Fruit fly (Drosophila melanogaster) whole organism: ENCODE measurements around the gene TotM.

Source experiments
- CG8478 ChIP-seq: fragments of >200 bp; optimal IDR thresholded peaks from 2 replicates; lab custom pipeline; 2018; ENCODE audit warnings: inconsistent platforms
- Dll ChIP-seq: fragments of >200 bp; optimal IDR thresholded peaks from 2 replicates; lab custom pipeline; 2017
- EcR ChIP-seq, 2 experiments: fragments of >200 bp; optimal IDR thresholded peaks; 2 replicates each; lab custom pipeline; 2017; ENCODE audit warnings: missing biosample characterization in 2 of 2, missing genetic modification characterization in 2 of 2, missing genetic modification reagents in 2 of 2
- pan ChIP-seq: fragments of >200 bp; optimal IDR thresholded peaks from 2 replicates; lab custom pipeline; 2017
- psq ChIP-seq: fragments of >200 bp; optimal IDR thresholded peaks from 2 replicates; lab custom pipeline; 2017
- usp ChIP-seq: fragments of >200 bp; optimal IDR thresholded peaks from 2 replicates; lab custom pipeline; 2017; ENCODE audit warnings: missing biosample characterization, missing genetic modification characterization, mixed read lengths

The TotM gene

dm6 chr2L:5329557-5329956 lies at the start of gene TotM:
Gene TotM, plus strand, starts transcription at chr2L:5329857.
- TF ChIP-seq EcR (GFP tag; optimal IDR thresholded peaks at IDR 0.05; lab: Kevin White, UChicago), result no peak
- no peak for TF ChIP-seq psq
- TF ChIP-seq usp (GFP tag; lab: Kevin White, UChicago), result no peak
- no peak for TF ChIP-seq pan
- TF ChIP-seq Dll, result no peak
- TF ChIP-seq CG8478 (lab: Kevin White, UChicago), result no peak

dm6 chr2L:5284820-5285219 lies 44.8 kb upstream of the TotM start:
- TF ChIP-seq psq (no peak), Dll (no peak), usp (GFP tag; lab: Kevin White, UChicago) (no peak), EcR (GFP tag; optimal IDR thresholded peaks at IDR 0.05; lab: Kevin White, UChicago) (no peak), pan (no peak), CG8478 (lab: Kevin White, UChicago) (no peak)

DNA sequence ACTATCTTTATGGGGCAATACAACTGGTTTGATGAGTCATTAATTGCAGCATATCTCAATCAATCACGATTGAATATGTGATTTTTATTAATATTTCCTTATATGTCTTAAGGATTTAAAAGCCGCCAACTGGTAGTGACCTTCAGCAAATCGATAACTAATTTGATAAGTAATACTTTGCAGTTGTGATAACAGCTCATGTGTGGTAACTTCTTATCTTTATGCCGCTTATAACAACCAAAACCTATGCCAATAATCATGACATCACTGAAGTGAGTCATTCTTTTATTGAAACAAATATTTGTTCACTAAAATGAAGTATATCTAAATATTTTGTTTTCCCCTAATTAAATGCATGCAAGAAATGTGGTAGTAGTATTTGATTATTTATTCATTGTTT lies 43.8 kb upstream of the TotM start:
- TF ChIP-seq pan, result no peak
- no peak for TF ChIP-seq Dll
- no peak for TF ChIP-seq CG8478 (lab: Kevin White, UChicago)
- TF ChIP-seq psq, result no peak
- TF ChIP-seq EcR (GFP tag; optimal IDR thresholded peaks at IDR 0.05; lab: Kevin White, UChicago), result no peak
- TF ChIP-seq usp (GFP tag; lab: Kevin White, UChicago), result no peak

- TF ChIP-seq EcR (GFP tag; optimal IDR thresholded peaks at IDR 0.05; lab: Kevin White, UChicago) (no peak), CG8478 (lab: Kevin White, UChicago) (no peak), pan (no peak), psq (no peak), usp (GFP tag; lab: Kevin White, UChicago) (no peak)
Measured at dm6 chr2L:5286572-5286971, 43.1 kb upstream of the TotM start.

DNA sequence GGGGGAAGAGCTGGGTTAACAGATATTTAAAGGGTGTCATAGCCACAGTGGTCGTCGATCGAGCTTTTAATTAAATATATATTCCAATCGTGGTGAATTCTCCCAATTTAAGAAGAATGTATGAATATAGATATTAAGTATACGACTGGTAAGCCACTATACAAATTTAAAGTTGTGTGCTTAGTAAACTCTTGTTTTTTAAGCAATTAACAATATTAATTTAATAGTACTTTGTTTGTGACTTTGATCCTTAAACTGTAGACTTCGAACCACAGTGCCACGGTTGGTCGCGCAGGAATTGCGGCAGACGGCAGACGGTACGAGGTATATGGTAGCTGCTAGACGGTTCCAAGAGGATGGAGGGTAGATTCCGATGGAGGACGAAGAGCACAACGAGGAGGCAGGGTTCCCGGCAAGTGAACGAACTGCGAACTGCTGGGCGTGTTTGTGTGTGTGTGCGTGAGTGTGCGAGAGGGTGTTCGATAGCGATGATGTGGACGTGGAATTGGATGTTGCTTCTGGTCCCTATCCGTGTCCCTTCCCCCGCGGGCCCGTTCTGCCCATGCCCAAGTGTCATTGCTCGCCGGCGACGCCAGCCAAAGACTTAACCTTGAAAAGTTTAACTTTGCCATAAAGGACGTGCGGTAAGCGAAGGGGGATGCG lies 41.9 kb upstream of the TotM start:
- TF ChIP-seq EcR (GFP tag; optimal IDR thresholded peaks at IDR 0.05; lab: Kevin White, UChicago) (peak in 1 of 2 experiments; percentile 93), Dll (no peak)

dm6 chr2L:5288262-5288621 lies 41.4 kb upstream of the TotM start:
- no peak for TF ChIP-seq psq
- no peak for TF ChIP-seq CG8478 (lab: Kevin White, UChicago)
- no peak for TF ChIP-seq usp (GFP tag; lab: Kevin White, UChicago)
- no peak for TF ChIP-seq pan

DNA sequence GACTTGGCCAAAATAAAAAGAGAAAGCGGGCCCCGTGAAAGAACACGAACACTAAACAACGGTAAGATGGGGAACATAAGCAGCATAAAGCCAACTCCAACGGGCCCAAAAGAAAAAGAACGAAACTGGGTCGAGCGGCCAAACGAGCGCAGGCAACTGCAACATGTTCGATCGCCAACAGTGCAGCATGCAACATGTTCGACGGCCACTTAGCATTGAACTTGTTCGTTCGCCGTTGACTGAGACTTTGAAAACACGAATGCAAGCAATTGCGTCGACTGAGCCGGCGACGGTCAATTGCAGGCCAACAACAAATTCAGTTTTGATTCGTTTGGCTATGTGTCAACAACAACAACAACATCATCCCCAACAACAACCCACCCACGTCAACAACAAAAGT lies 40.9 kb upstream of the TotM start, which contains the start of gene vri:
Gene vri (plus strand): TSS at position 224 of the 400 bp plus-strand sequence.
- TF ChIP-seq pan, result no peak
- no peak for TF ChIP-seq CG8478 (lab: Kevin White, UChicago)
- no peak for TF ChIP-seq usp (GFP tag; lab: Kevin White, UChicago)
- TF ChIP-seq psq, result no peak
- no peak for TF ChIP-seq EcR (GFP tag; optimal IDR thresholded peaks at IDR 0.05; lab: Kevin White, UChicago)
- TF ChIP-seq Dll, result no peak

- TF ChIP-seq pan, result no peak
- no peak for TF ChIP-seq Dll
- TF ChIP-seq psq, result no peak
- no peak for TF ChIP-seq usp (GFP tag; lab: Kevin White, UChicago)
- no peak for TF ChIP-seq CG8478 (lab: Kevin White, UChicago)
- TF ChIP-seq EcR (GFP tag; optimal IDR thresholded peaks at IDR 0.05; lab: Kevin White, UChicago), result no peak
Measured at dm6 chr2L:5289921-5290320, 39.7 kb upstream of the TotM start.

DNA sequence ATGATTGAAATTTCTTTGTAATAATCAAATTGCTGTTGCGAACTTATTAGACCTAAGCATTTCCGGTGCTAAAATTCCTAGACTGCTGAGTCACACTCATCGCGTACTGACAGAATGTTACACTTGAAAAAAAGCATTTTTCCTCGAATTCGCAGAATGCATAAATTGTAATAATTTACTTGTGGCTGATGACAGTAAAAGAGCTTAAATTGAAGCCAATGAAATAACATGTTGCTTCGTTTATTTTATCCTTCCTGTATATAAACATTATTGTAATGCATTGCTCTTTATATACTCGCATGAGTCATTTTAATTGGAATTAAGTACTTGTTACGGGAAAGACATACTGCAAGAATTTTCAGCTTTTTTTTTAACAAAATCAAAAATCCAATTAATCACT lies 39.1 kb upstream of the TotM start:
- TF ChIP-seq EcR (GFP tag; optimal IDR thresholded peaks at IDR 0.05; lab: Kevin White, UChicago) (no peak), CG8478 (lab: Kevin White, UChicago) (no peak), usp (GFP tag; lab: Kevin White, UChicago) (no peak), Dll (no peak), pan (no peak), psq (no peak)

DNA sequence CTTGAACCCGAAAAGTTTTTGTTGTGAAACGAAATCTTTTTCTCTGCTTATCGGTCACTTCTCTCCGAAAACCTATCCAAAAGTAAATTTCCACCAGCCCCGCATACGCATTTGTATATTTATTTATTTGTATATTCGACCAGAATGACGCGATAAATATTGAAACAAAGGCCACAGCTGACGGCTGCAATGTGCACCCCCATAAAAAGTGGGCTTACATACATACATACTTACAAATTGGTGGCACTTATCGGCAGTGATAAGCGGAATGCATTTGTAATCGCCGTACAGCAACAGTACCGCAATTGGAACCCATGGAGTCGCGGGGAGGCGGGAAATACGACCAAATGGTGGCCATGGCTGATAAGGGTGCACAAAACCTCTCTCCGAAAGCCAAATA lies 38.5 kb upstream of the TotM start:
- TF ChIP-seq EcR (GFP tag; optimal IDR thresholded peaks at IDR 0.05; lab: Kevin White, UChicago) (peak in 1 of 2 experiments; percentile 29), CG8478 (lab: Kevin White, UChicago) (no peak)

dm6 chr2L:5291869-5292642 lies 37.6 kb upstream of the TotM start:
- TF ChIP-seq pan, result no peak
- TF ChIP-seq EcR (GFP tag; optimal IDR thresholded peaks at IDR 0.05; lab: Kevin White, UChicago), result peak; percentile 79 to 93
- peak; percentile 50 for TF ChIP-seq CG8478 (lab: Kevin White, UChicago)
- TF ChIP-seq usp (GFP tag; lab: Kevin White, UChicago), result no peak
- TF ChIP-seq Dll, result peak; percentile 31
- TF ChIP-seq psq, result no peak

DNA sequence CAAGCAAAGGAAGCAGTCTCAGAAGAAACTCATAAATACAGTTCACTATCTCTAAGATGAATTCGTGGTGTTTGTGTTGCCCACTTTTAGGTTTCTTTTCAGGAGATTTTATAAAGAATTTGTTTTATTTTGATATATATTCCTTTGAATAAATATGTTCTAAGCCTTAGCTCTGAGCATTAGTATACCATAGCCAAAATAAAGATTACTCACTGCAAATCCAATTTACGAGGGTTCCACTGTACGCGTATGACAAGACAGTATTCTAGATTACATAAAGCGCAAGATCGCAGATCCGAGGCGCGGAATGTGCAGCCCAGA lies 37.1 kb upstream of the TotM start:
- TF ChIP-seq usp (GFP tag; lab: Kevin White, UChicago) (no peak), CG8478 (lab: Kevin White, UChicago) (no peak), Dll (no peak), pan (no peak), psq (no peak), EcR (GFP tag; optimal IDR thresholded peaks at IDR 0.05; lab: Kevin White, UChicago) (no peak)

dm6 chr2L:5292977-5293513 lies 36.6 kb upstream of the TotM start:
- peak; percentile 75 for TF ChIP-seq Dll
- TF ChIP-seq CG8478 (lab: Kevin White, UChicago), result peak; percentile 26
- no peak for TF ChIP-seq pan
- no peak for TF ChIP-seq psq
- TF ChIP-seq EcR (GFP tag; optimal IDR thresholded peaks at IDR 0.05; lab: Kevin White, UChicago), result peak; percentile 99 to 100
